Fruit fly (Drosophila melanogaster): ENCODE measurements around the gene Ucp4C.
A peak's percentile ranks its signal among the peaks of the same experiment; 100 is the strongest.

The Ucp4C gene

dm6 chr2L:5997609-5998229 is 29.4 kb downstream of the Ucp4C start:
- peak; percentile 41 for TF ChIP-seq CG12391 (tag; optimal IDR thresholded peaks at IDR 0.05)
- no peak for TF ChIP-seq pan (optimal IDR thresholded peaks at IDR 0.05)
- TF ChIP-seq pan (GFP tag; optimal IDR thresholded peaks at IDR 0.05 in 1 of 2, IDR thresholded peaks at IDR 0.05 in 1 of 2), result peak in 1 of 2 experiments; percentile 39
- TF ChIP-seq CG6175 (GFP tag; IDR thresholded peaks at IDR 0.05), result 0 out of 3 replicates have a peak, but pooled peaks have one; percentile 37
- peak; percentile 59 for TF ChIP-seq CG4707 (GFP tag; optimal IDR thresholded peaks at IDR 0.05)
- TF ChIP-seq HmgZ (tag; optimal IDR thresholded peaks at IDR 0.05), result peak; percentile 41
- peak; percentile 30; the same call in 1 of the 3 replicates for TF ChIP-seq CG17361 (GFP tag; IDR thresholded peaks at IDR 0.05)
- no peak for TF ChIP-seq zen2 (GFP tag; IDR thresholded peaks at IDR 0.05; ENCODE audit: partially characterized antibody)
- peak; percentile 33 for TF ChIP-seq CG8281 (tag; optimal IDR thresholded peaks at IDR 0.05)
- peak; percentile 51 for TF ChIP-seq CG14710 (tag; optimal IDR thresholded peaks at IDR 0.05)
- no peak for TF ChIP-seq CG10654 (GFP tag; optimal IDR thresholded peaks at IDR 0.05)
- no peak for TF ChIP-seq vnd (GFP tag; IDR thresholded peaks at IDR 0.05; ENCODE audit: partially characterized antibody)
- peak; percentile 75 for TF ChIP-seq Sox100B (GFP tag; optimal IDR thresholded peaks at IDR 0.05)
- TF ChIP-seq Tbp (GFP tag; optimal IDR thresholded peaks at IDR 0.05), result no peak
- peak; percentile 42 for TF ChIP-seq CG13894 (tag; optimal IDR thresholded peaks at IDR 0.05)
- peak; percentile 66 for TF ChIP-seq CG15601 (tag; optimal IDR thresholded peaks at IDR 0.05)
- TF ChIP-seq CG6683 (GFP tag; optimal IDR thresholded peaks at IDR 0.05), result peak; percentile 41
- TF ChIP-seq Nf-YA (GFP tag; IDR thresholded peaks at IDR 0.05), result no peak
- peak; percentile 63 for TF ChIP-seq Meics (GFP tag; optimal IDR thresholded peaks at IDR 0.05)
- TF ChIP-seq ci (GFP tag; IDR thresholded peaks at IDR 0.05), result peak; percentile 77; the same call in 2 of the 3 replicates
- TF ChIP-seq z (GFP tag; IDR thresholded peaks at IDR 0.05), result no peak
- TF ChIP-seq CG9817 (tag; optimal IDR thresholded peaks at IDR 0.05), result no peak
- peak; percentile 57 for TF ChIP-seq CG18619 (GFP tag; optimal IDR thresholded peaks at IDR 0.05)
- TF ChIP-seq Fer3 (tag; optimal IDR thresholded peaks at IDR 0.05), result peak; percentile 59
- peak; percentile 45 for TF ChIP-seq sqz (GFP tag; optimal IDR thresholded peaks at IDR 0.05)
- peak; percentile 51 for TF ChIP-seq Mes4 (GFP tag; optimal IDR thresholded peaks at IDR 0.05)
- no peak for TF ChIP-seq CG11247 (GFP tag; IDR thresholded peaks at IDR 0.05)
- TF ChIP-seq chinmo (GFP tag; IDR thresholded peaks at IDR 0.05; ENCODE audit: partially characterized antibody), result no peak
- TF ChIP-seq CG6254 (GFP tag; optimal IDR thresholded peaks at IDR 0.05), result peak; percentile 46
- 0 out of 2 replicates have a peak, but pooled peaks have one; percentile 34 for TF ChIP-seq Atf6 (GFP tag; IDR thresholded peaks at IDR 0.05)
- peak; percentile 79 for TF ChIP-seq Adf1 (GFP tag; IDR thresholded peaks at IDR 0.05)
- TF ChIP-seq CG9727 (GFP tag; optimal IDR thresholded peaks at IDR 0.05), result peak; percentile 67
- peak; percentile 77 for TF ChIP-seq HHEX (GFP tag; optimal IDR thresholded peaks at IDR 0.05)
- TF ChIP-seq CG10543 (GFP tag; optimal IDR thresholded peaks at IDR 0.05), result peak; percentile 72
- TF ChIP-seq Spps (tag; optimal IDR thresholded peaks at IDR 0.05), result peak; percentile 30
- peak; percentile 81 for TF ChIP-seq sens (GFP tag)
- peak; percentile 27 for TF ChIP-seq CG6689 (GFP tag; IDR thresholded peaks at IDR 0.05)
- peak; percentile 48 for TF ChIP-seq CG2202 (tag; optimal IDR thresholded peaks at IDR 0.05)
- TF ChIP-seq wor (GFP tag; IDR thresholded peaks at IDR 0.05), result no peak
- peak; percentile 59 for TF ChIP-seq vvl (GFP tag; IDR thresholded peaks at IDR 0.05)
- TF ChIP-seq CG13424 (tag; optimal IDR thresholded peaks at IDR 0.05), result peak; percentile 11
- TF ChIP-seq CG17385 (GFP tag; optimal IDR thresholded peaks at IDR 0.05), result peak; percentile 64
- peak; percentile 93 for TF ChIP-seq kni (GFP tag; optimal IDR thresholded peaks at IDR 0.05)
- no peak for TF ChIP-seq MESR4 (GFP tag; optimal IDR thresholded peaks at IDR 0.05)
- TF ChIP-seq insv (GFP tag; optimal IDR thresholded peaks at IDR 0.05), result peak in 1 of 2 experiments; percentile 49
- TF ChIP-seq CG34422 (GFP tag; IDR thresholded peaks at IDR 0.05), result no peak
- TF ChIP-seq run (tag; optimal IDR thresholded peaks at IDR 0.05), result peak; percentile 68
- no peak for TF ChIP-seq ase (GFP tag; IDR thresholded peaks at IDR 0.05)
- TF ChIP-seq HLHmδ (GFP tag; optimal IDR thresholded peaks at IDR 0.05), result peak; percentile 68
